Worm (Caenorhabditis elegans) whole organism, midembryonic: Measurements from ENCODE around the gene xpo-1.

ENCODE experiments used
- cog-1 ChIP-seq: sonication (generic microtip); optimal IDR thresholded peaks from 2 replicates; lab custom pipeline; 2016; ENCODE audit warnings: missing genetic modification characterization, missing compliant biosample characterization
- ref-1 ChIP-seq: fragments of 200-800 bp; sonication (Bioruptor generic); conservative IDR thresholded peaks from 2 replicates; pipeline ENCODE4 v1.3.6; 2022; ENCODE audit warnings: missing genetic modification reagents, missing genetic modification characterization, missing compliant biosample characterization
- tab-1 ChIP-seq: fragments of 200-800 bp; sonication (Bioruptor generic); IDR thresholded peaks from 2 replicates; pipeline ENCODE4 v1.3.6; 2022; ENCODE audit warnings: missing genetic modification characterization, missing compliant biosample characterization
- ztf-23 ChIP-seq: fragments of 200-800 bp; sonication (Bioruptor generic); IDR thresholded peaks from 2 replicates; pipeline ENCODE4 v1.3.6; 2022; ENCODE audit warnings: missing genetic modification reagents, missing genetic modification characterization, missing compliant biosample characterization

DNA sequence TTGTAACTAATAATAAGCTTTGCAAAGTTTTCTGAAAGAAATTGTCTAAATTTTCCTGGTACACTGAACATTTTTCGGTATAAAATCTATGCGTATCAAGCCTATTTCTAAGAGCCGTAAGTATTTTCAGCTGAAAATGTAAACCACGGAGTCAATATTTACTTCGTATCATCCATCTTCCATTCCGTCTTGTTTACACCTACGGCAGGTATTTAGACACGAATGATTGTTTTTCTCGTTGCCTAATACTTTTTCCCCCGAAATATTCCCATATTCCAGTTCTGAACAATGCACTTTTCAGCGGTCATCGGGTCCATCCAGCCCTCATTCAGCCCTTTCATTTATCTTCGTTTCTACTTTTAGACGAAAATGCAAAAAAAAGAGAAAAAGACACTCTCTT, 42.8 kb downstream of the xpo-1 start:
- TF ChIP-seq ztf-23 (GFP tag; lab: Robert Waterston, UW) (no peak), tab-1 (GFP tag; lab: Robert Waterston, UW) (no peak), ref-1 (no peak), cog-1 (no peak)
